Worm (Caenorhabditis elegans): ENCODE results near the gene mrpl-44.

Gene mrpl-44

ce11 chrIII:9035037-9035436 lies 54.1 kb downstream of the mrpl-44 start:
- TF ChIP-seq hlh-11 (tag; optimal IDR thresholded peaks at IDR 0.05), result peak; percentile 46
- TF ChIP-seq pqm-1 (tag; optimal IDR thresholded peaks at IDR 0.05), result peak; percentile 88
- peak; percentile 83 for TF ChIP-seq dve-1 (tag; optimal IDR thresholded peaks at IDR 0.05; ENCODE audit: insufficient read depth)
- TF ChIP-seq nhr-28 (tag; optimal IDR thresholded peaks at IDR 0.05), result peak; percentile 46
- TF ChIP-seq lin-29 (GFP tag; IDR thresholded peaks at IDR 0.05), result no peak
- no peak for TF ChIP-seq sdz-12 (GFP tag; optimal IDR thresholded peaks at IDR 0.05)
- no peak for TF ChIP-seq pha-4 (GFP tag; IDR thresholded peaks at IDR 0.05)
- TF ChIP-seq pha-4 (tag; optimal IDR thresholded peaks at IDR 0.05), result no peak
- no peak for TF ChIP-seq hlh-30 (tag; optimal IDR thresholded peaks at IDR 0.05; ENCODE audit: insufficient read depth)
- TF ChIP-seq ceh-28 (tag; optimal IDR thresholded peaks at IDR 0.05), result no peak
- TF ChIP-seq F10B5.3 (tag; optimal IDR thresholded peaks at IDR 0.05), result no peak
- no peak for TF ChIP-seq ces-1 (GFP tag; optimal IDR thresholded peaks at IDR 0.05)
- peak; percentile 87 for TF ChIP-seq php-3 (GFP tag; IDR thresholded peaks at IDR 0.05)
- no peak for TF ChIP-seq F44E2.7 (GFP tag; IDR thresholded peaks at IDR 0.05)
- TF ChIP-seq tra-1 (GFP tag; IDR thresholded peaks at IDR 0.05), result 0 out of 2 replicates have a peak, but pooled peaks have one; percentile 23
- no peak for TF ChIP-seq aha-1 (tag)
- no peak for TF ChIP-seq mdt-29 (GFP tag; IDR thresholded peaks at IDR 0.05)
- TF ChIP-seq hmg-1.1 (GFP tag; IDR thresholded peaks at IDR 0.05), result no peak
- TF ChIP-seq fkh-10 (GFP tag; optimal IDR thresholded peaks at IDR 0.05), result no peak
- no peak for TF ChIP-seq Y75B8A.6 (GFP tag; IDR thresholded peaks at IDR 0.05)
- TF ChIP-seq arid-1 (GFP tag; conservative IDR thresholded peaks at IDR 0.05), result no peak
- no peak for TF ChIP-seq nhr-41 (GFP tag; IDR thresholded peaks at IDR 0.05)
- TF ChIP-seq dmd-6 (GFP tag; IDR thresholded peaks at IDR 0.05), result peak; percentile 53
- TF ChIP-seq daf-16 (GFP tag; optimal IDR thresholded peaks at IDR 0.05), result no peak
- peak; percentile 66 for TF ChIP-seq daf-16 (tag; optimal IDR thresholded peaks at IDR 0.05)
- TF ChIP-seq zip-11 (GFP tag; IDR thresholded peaks at IDR 0.05), result no peak
- TF ChIP-seq cey-2 (tag; optimal IDR thresholded peaks at IDR 0.05; ENCODE audit: borderline replicate concordance, insufficient read depth), result no peak
